Worm (Caenorhabditis elegans) whole organism, L4 larva: ENCODE measurements around the gene nep-11.

ENCODE experiments used
- ces-1 ChIP-seq: fragments of 150-350 bp; sonication (generic microtip); optimal IDR thresholded peaks from 4 replicates; lab custom pipeline; 2014; ENCODE audit warnings: missing biosample characterization, missing genetic modification reagents, missing genetic modification characterization
- ctbp-1 ChIP-seq: fragments of 200-800 bp; sonication (Bioruptor generic); IDR thresholded peaks from 2 replicates; pipeline ENCODE4 v1.3.6; 2022; ENCODE audit warnings: missing genetic modification reagents, missing genetic modification characterization, missing compliant biosample characterization
- fkh-10 ChIP-seq: fragments of 150-350 bp; optimal IDR thresholded peaks from 2 replicates; lab custom pipeline; 2014; ENCODE audit warnings: missing biosample characterization, missing genetic modification reagents, missing genetic modification characterization
- lin-13 ChIP-seq: fragments of 150-350 bp; optimal IDR thresholded peaks from 2 replicates; lab custom pipeline; 2014; ENCODE audit warnings: missing biosample characterization, missing genetic modification reagents, missing genetic modification characterization
- madf-5 ChIP-seq, 2 experiments: fragments of 200-800 bp; sonication (Bioruptor generic); IDR thresholded peaks; 2 replicates each; pipeline ENCODE4 v1.3.6; 2022; ENCODE audit warnings: missing compliant biosample characterization in 2 of 2, missing genetic modification characterization in 2 of 2
- mdl-1 ChIP-seq, 2 experiments: fragments of 150-350 bp in 1 of 2; sonication (generic microtip) in 1 of 2; optimal IDR thresholded peaks; 2 replicates each; lab custom pipeline; 2014 to 2017; ENCODE audit warnings: missing biosample characterization in 2 of 2, missing genetic modification characterization in 2 of 2
- mep-1 ChIP-seq: fragments of 150-350 bp; sonication (generic microtip); optimal IDR thresholded peaks from 3 replicates; lab custom pipeline; 2014; ENCODE audit warnings: missing biosample characterization, missing genetic modification characterization
- nhr-25 ChIP-seq: sonication (generic microtip); optimal IDR thresholded peaks from 2 replicates; lab custom pipeline; 2017; ENCODE audit warnings: missing genetic modification characterization, mild to moderate bottlenecking, missing compliant biosample characterization, antibody characterized with exemption, moderate library complexity, borderline replicate concordance; ENCODE audit not compliant: insufficient read depth
- nhr-28 ChIP-seq: fragments of 150-350 bp; optimal IDR thresholded peaks from 2 replicates; lab custom pipeline; 2014; ENCODE audit warnings: missing biosample characterization, missing genetic modification characterization
- pqm-1 ChIP-seq: sonication (generic microtip); optimal IDR thresholded peaks from 2 replicates; lab custom pipeline; 2017; ENCODE audit warnings: missing biosample characterization, missing genetic modification characterization
- rbr-2 ChIP-seq: sonication (generic microtip); optimal IDR thresholded peaks from 2 replicates; lab custom pipeline; 2016; ENCODE audit warnings: missing genotype, missing genetic modification characterization, missing compliant biosample characterization
- saeg-2 ChIP-seq: fragments of 200-800 bp; sonication (Bioruptor generic); IDR thresholded peaks from 2 replicates; pipeline ENCODE4 v1.3.6; 2022; ENCODE audit warnings: missing genetic modification reagents, missing genetic modification characterization, missing compliant biosample characterization
- unc-130 ChIP-seq: sonication (generic microtip); optimal IDR thresholded peaks from 2 replicates; lab custom pipeline; 2016; ENCODE audit warnings: missing genetic modification reagents, missing genetic modification characterization, missing compliant biosample characterization
- ztf-11 ChIP-seq: fragments of 150-350 bp; optimal IDR thresholded peaks from 2 replicates; lab custom pipeline; 2014; ENCODE audit warnings: missing biosample characterization, missing genetic modification characterization

ce11 chrII:3371010-3371409 is 54.3 kb downstream of the nep-11 start, which contains the start of gene bath-23:
- TF ChIP-seq nhr-25 (tag; lab: Kevin White, UChicago) = no peak
- no peak for TF ChIP-seq unc-130 (GFP tag; lab: Kevin White, UChicago)
- TF ChIP-seq mdl-1 (tag; optimal IDR thresholded peaks at IDR 0.05; lab: Kevin White, UChicago) = no peak
- no peak for TF ChIP-seq lin-13 (GFP tag; lab: Kevin White, UChicago)
- TF ChIP-seq mep-1 (tag; lab: Kevin White, UChicago) = no peak
- TF ChIP-seq ztf-11 = no peak
- no peak for TF ChIP-seq pqm-1 (tag; lab: Kevin White, UChicago)
- TF ChIP-seq fkh-10 (GFP tag; lab: Kevin White, UChicago) = no peak
- no peak for TF ChIP-seq saeg-2 (GFP tag; lab: Robert Waterston, UW)
- TF ChIP-seq ctbp-1 (GFP tag; lab: Robert Waterston, UW) = no peak
- no peak for TF ChIP-seq nhr-28
- no peak for TF ChIP-seq ces-1 (GFP tag; lab: Kevin White, UChicago)
- no peak for TF ChIP-seq madf-5 (GFP tag; IDR thresholded peaks at IDR 0.05; lab: Robert Waterston, UW)
- no peak for TF ChIP-seq rbr-2 (tag; lab: Kevin White, UChicago)
